Worm (Caenorhabditis elegans): ENCODE measurements around the gene F41D9.2.

- TF ChIP-seq nhr-12 (tag; optimal IDR thresholded peaks at IDR 0.05) (no peak), lin-13 (tag; optimal IDR thresholded peaks at IDR 0.05) (no peak)
Observed at ce11 chrX:8340393-8340792, 44.4 kb downstream of the F41D9.2 start, which contains the start of gene F55E10.2.
